Worm (Caenorhabditis elegans) whole organism, L4 larva: ENCODE data around the gene str-19.

ENCODE experiments used
- Y48G9A.11 ChIP-seq: fragments of 200-800 bp; sonication (Bioruptor generic); IDR thresholded peaks from 2 replicates; pipeline ENCODE4 v1.3.6; 2022; ENCODE audit warnings: missing genetic modification reagents, missing genetic modification characterization, missing compliant biosample characterization
- aly-2 ChIP-seq: sonication (generic microtip); optimal IDR thresholded peaks from 2 replicates; lab custom pipeline; 2018; ENCODE audit warnings: missing biosample characterization, missing genetic modification characterization
- ceh-28 ChIP-seq: fragments of 150-350 bp; optimal IDR thresholded peaks from 2 replicates; lab custom pipeline; 2014; ENCODE audit warnings: missing biosample characterization, missing genetic modification reagents, missing genetic modification characterization
- lin-15B ChIP-seq: fragments of 150-350 bp; sonication (generic microtip); optimal IDR thresholded peaks from 3 replicates; lab custom pipeline; 2014; ENCODE audit warnings: missing biosample characterization, missing genetic modification characterization
- madf-5 ChIP-seq, 2 experiments: fragments of 200-800 bp; sonication (Bioruptor generic); IDR thresholded peaks; 2 replicates each; pipeline ENCODE4 v1.3.6; 2022; ENCODE audit warnings: missing compliant biosample characterization in 2 of 2, missing genetic modification characterization in 2 of 2
- nhr-42 ChIP-seq: fragments of 200-800 bp; sonication (Bioruptor generic); IDR thresholded peaks from 2 replicates; pipeline ENCODE4 v1.3.6; 2022; ENCODE audit warnings: missing genetic modification characterization, missing compliant biosample characterization

- TF ChIP-seq lin-15B (tag; lab: Kevin White, UChicago) (no peak), madf-5 (GFP tag; IDR thresholded peaks at IDR 0.05; lab: Robert Waterston, UW) (no peak), ceh-28 (tag; lab: Kevin White, UChicago) (no peak), aly-2 (tag; lab: Kevin White, UChicago) (no peak), Y48G9A.11 (GFP tag; lab: Robert Waterston, UW) (no peak), nhr-42 (GFP tag; lab: Robert Waterston, UW) (no peak)
Measured at ce11 chrV:15750130-15750529, 5.9 kb upstream of the str-19 start, which contains the start of gene str-6.
